Fruit fly (Drosophila melanogaster) whole organism, embryonic: ENCODE data around the gene CG46387.

ENCODE experiments used
- Antp ChIP-seq: fragments of 200-800 bp; sonication (Bioruptor generic); optimal IDR thresholded peaks from 3 replicates; lab custom pipeline; 2016; ENCODE audit warnings: missing biosample characterization, missing genetic modification characterization
- CG12104 ChIP-seq: fragments of 200-800 bp; sonication (Bioruptor generic); optimal IDR thresholded peaks from 3 replicates; lab custom pipeline; 2016; ENCODE audit warnings: missing biosample characterization, missing genetic modification characterization
- CG12155 ChIP-seq: fragments of 200-800 bp; sonication (Bioruptor generic); optimal IDR thresholded peaks from 3 replicates; lab custom pipeline; 2016; ENCODE audit warnings: missing biosample characterization, missing genetic modification characterization
- CG13894 ChIP-seq: fragments of 200-800 bp; sonication (Bioruptor generic); optimal IDR thresholded peaks from 3 replicates; lab custom pipeline; 2018; ENCODE audit warnings: missing biosample characterization, mild to moderate bottlenecking, missing genetic modification characterization, moderate library complexity
- CG15601 ChIP-seq: fragments of 200-800 bp; sonication (Bioruptor generic); optimal IDR thresholded peaks from 3 replicates; lab custom pipeline; 2019; ENCODE audit warnings: missing biosample characterization, mild to moderate bottlenecking, missing genetic modification characterization, moderate library complexity
- CG16779 ChIP-seq: fragments of 200-800 bp; sonication (Bioruptor generic); IDR thresholded peaks from 2 replicates; pipeline ENCODE4 v1.3.6; 2022; ENCODE audit warnings: missing biosample characterization, missing genetic modification characterization
- CG2120 ChIP-seq: fragments of 200-800 bp; sonication (Bioruptor generic); optimal IDR thresholded peaks from 3 replicates; lab custom pipeline; 2016; ENCODE audit warnings: missing biosample characterization, missing genetic modification characterization
- CG3847 ChIP-seq: fragments of 200-800 bp; sonication (Bioruptor generic); IDR thresholded peaks from 2 replicates; pipeline ENCODE4 v1.3.6; 2022; ENCODE audit warnings: missing biosample characterization, missing genetic modification characterization
- CG3995 ChIP-seq: fragments of 200-800 bp; sonication (Bioruptor generic); optimal IDR thresholded peaks from 3 replicates; lab custom pipeline; 2016; ENCODE audit warnings: missing biosample characterization, missing genetic modification characterization
- CG6689 ChIP-seq: fragments of 200-800 bp; sonication (Bioruptor generic); IDR thresholded peaks from 2 replicates; pipeline ENCODE4 v1.3.6; 2022; ENCODE audit warnings: missing biosample characterization, missing genetic modification characterization
- CG7745 ChIP-seq: fragments of 200-800 bp; sonication (Bioruptor generic); optimal IDR thresholded peaks from 2 replicates; lab custom pipeline; 2018; ENCODE audit warnings: missing biosample characterization, mild to moderate bottlenecking, missing genetic modification characterization, moderate library complexity
- CG9437 ChIP-seq: fragments of 200-800 bp; sonication (Bioruptor generic); optimal IDR thresholded peaks from 2 replicates; lab custom pipeline; 2018; ENCODE audit warnings: missing biosample characterization, mild to moderate bottlenecking, missing genetic modification characterization
- CG9727 ChIP-seq: fragments of 200-800 bp; sonication (Bioruptor generic); optimal IDR thresholded peaks from 3 replicates; lab custom pipeline; 2017; ENCODE audit warnings: missing biosample characterization, mild to moderate bottlenecking, missing genetic modification characterization
- Camta ChIP-seq: fragments of 200-800 bp; sonication (Bioruptor generic); optimal IDR thresholded peaks from 2 replicates; lab custom pipeline; 2016; ENCODE audit warnings: missing biosample characterization, missing genetic modification characterization
- E2f2 ChIP-seq: fragments of 200-800 bp; sonication (Bioruptor generic); IDR thresholded peaks from 2 replicates; pipeline ENCODE4 v1.3.6; 2022; ENCODE audit warnings: missing biosample characterization, missing genetic modification characterization
- ERR ChIP-seq: fragments of 200-800 bp; sonication (Bioruptor generic); optimal IDR thresholded peaks from 2 replicates; lab custom pipeline; 2016; ENCODE audit warnings: missing biosample characterization, missing genetic modification characterization
- Ets97D ChIP-seq: fragments of 200-800 bp; sonication (Bioruptor generic); optimal IDR thresholded peaks from 3 replicates; lab custom pipeline; 2016; ENCODE audit warnings: missing biosample characterization, missing genetic modification characterization
- Fer1 ChIP-seq: fragments of 200-800 bp; sonication (Bioruptor generic); optimal IDR thresholded peaks from 2 replicates; lab custom pipeline; 2017; ENCODE audit warnings: missing biosample characterization, mild to moderate bottlenecking, missing genetic modification characterization
- Fer2 ChIP-seq: fragments of 200-800 bp; sonication (Bioruptor generic); optimal IDR thresholded peaks from 2 replicates; lab custom pipeline; 2018; ENCODE audit warnings: missing biosample characterization, mild to moderate bottlenecking, missing genetic modification characterization, moderate library complexity
- Gsc ChIP-seq: fragments of 200-800 bp; sonication (Bioruptor generic); IDR thresholded peaks from 2 replicates; pipeline ENCODE4 v1.3.6; 2022; ENCODE audit warnings: missing biosample characterization, missing genetic modification characterization
- Hey ChIP-seq: fragments of 200-800 bp; sonication (Bioruptor generic); optimal IDR thresholded peaks from 3 replicates; lab custom pipeline; 2018; ENCODE audit warnings: missing biosample characterization, mild to moderate bottlenecking, missing genetic modification characterization
- Max ChIP-seq: fragments of 200-800 bp; sonication (Bioruptor generic); optimal IDR thresholded peaks from 2 replicates; lab custom pipeline; 2016; ENCODE audit warnings: missing biosample characterization, mild to moderate bottlenecking, missing genetic modification characterization
- Meics ChIP-seq: fragments of 200-800 bp; sonication (Bioruptor generic); optimal IDR thresholded peaks from 2 replicates; lab custom pipeline; 2017; ENCODE audit warnings: missing biosample characterization, mild to moderate bottlenecking, missing genetic modification characterization
- Nf-YB ChIP-seq: fragments of 200-800 bp; sonication (Bioruptor generic); optimal IDR thresholded peaks from 3 replicates; lab custom pipeline; 2019; ENCODE audit warnings: missing biosample characterization, mild to moderate bottlenecking, missing genetic modification characterization, moderate library complexity
- Oaz ChIP-seq: fragments of 200-800 bp; sonication (Bioruptor generic); IDR thresholded peaks from 2 replicates; pipeline ENCODE4 v1.3.6; 2022; ENCODE audit warnings: missing biosample characterization, missing genetic modification characterization
- Ptx1 ChIP-seq: fragments of 200-800 bp; sonication (Bioruptor generic); IDR thresholded peaks from 2 replicates; pipeline ENCODE4 v1.3.6; 2022; ENCODE audit warnings: missing biosample characterization, missing genetic modification characterization
- Rfx ChIP-seq: fragments of 200-800 bp; sonication (Bioruptor generic); IDR thresholded peaks from 2 replicates; pipeline ENCODE4 v1.3.6; 2022; ENCODE audit warnings: missing biosample characterization, missing genetic modification characterization
- Rx ChIP-seq: fragments of 200-800 bp; sonication (Bioruptor generic); IDR thresholded peaks from 2 replicates; pipeline ENCODE4 v1.3.6; 2022; ENCODE audit warnings: missing biosample characterization, missing genetic modification characterization
- Six4 ChIP-seq: fragments of 200-800 bp; sonication (Bioruptor generic); optimal IDR thresholded peaks from 2 replicates; lab custom pipeline; 2016; ENCODE audit warnings: missing biosample characterization, missing genetic modification characterization
- ac ChIP-seq: fragments of 200-800 bp; sonication (Bioruptor generic); optimal IDR thresholded peaks from 3 replicates; lab custom pipeline; 2017; ENCODE audit warnings: missing biosample characterization, mild to moderate bottlenecking, missing genetic modification characterization
- amos ChIP-seq: fragments of 200-800 bp; sonication (Bioruptor generic); IDR thresholded peaks from 2 replicates; pipeline ENCODE4 v1.3.6; 2022; ENCODE audit warnings: missing biosample characterization, missing genetic modification characterization; ENCODE audit not compliant: partially characterized antibody
- ara ChIP-seq: fragments of 200-800 bp; sonication (Bioruptor generic); IDR thresholded peaks from 2 replicates; pipeline ENCODE4 v1.3.6; 2022; ENCODE audit warnings: missing biosample characterization, missing genetic modification characterization
- bcd ChIP-seq: fragments of 200-800 bp; sonication (Bioruptor generic); optimal IDR thresholded peaks from 2 replicates; lab custom pipeline; 2017; ENCODE audit warnings: missing biosample characterization, mild to moderate bottlenecking, missing genetic modification characterization
- bsh ChIP-seq, 2 experiments: fragments of 200-800 bp; sonication (Bioruptor generic); optimal IDR thresholded peaks; 2 replicates each; lab custom pipeline; 2017 to 2018; ENCODE audit warnings: mild to moderate bottlenecking in 2 of 2, missing biosample characterization in 2 of 2, missing genetic modification characterization in 2 of 2, moderate library complexity in 1 of 2
- cad ChIP-seq: fragments of >200 bp; optimal IDR thresholded peaks from 2 replicates; lab custom pipeline; 2017; ENCODE audit warnings: missing biosample characterization, missing genetic modification characterization
- chif ChIP-seq, 2 experiments: fragments of 200-800 bp; sonication (Bioruptor generic); optimal IDR thresholded peaks; 3 replicates each; lab custom pipeline; 2016; ENCODE audit warnings: missing biosample characterization in 2 of 2, missing genetic modification characterization in 2 of 2
- disco-r ChIP-seq: fragments of 200-800 bp; sonication (Bioruptor generic); optimal IDR thresholded peaks from 2 replicates; lab custom pipeline; 2016; ENCODE audit warnings: missing biosample characterization, missing genetic modification characterization
- dmrt11E ChIP-seq: fragments of 200-800 bp; sonication (Bioruptor generic); optimal IDR thresholded peaks from 3 replicates; lab custom pipeline; 2018; ENCODE audit warnings: missing biosample characterization, mild to moderate bottlenecking, missing genetic modification characterization, moderate library complexity
- dmrt99B ChIP-seq: fragments of 200-800 bp; sonication (Bioruptor generic); optimal IDR thresholded peaks from 2 replicates; lab custom pipeline; 2018; ENCODE audit warnings: missing biosample characterization, mild to moderate bottlenecking, missing genetic modification characterization, moderate library complexity
- eve ChIP-seq, 2 experiments: fragments of >200 bp; optimal IDR thresholded peaks; 2 replicates each; lab custom pipeline; 2017; ENCODE audit warnings: missing biosample characterization in 2 of 2, missing genetic modification characterization in 2 of 2
- gcm ChIP-seq: fragments of 200-800 bp; sonication (Bioruptor generic); optimal IDR thresholded peaks from 2 replicates; lab custom pipeline; 2019; ENCODE audit warnings: missing biosample characterization, mild to moderate bottlenecking, missing genetic modification characterization, moderate library complexity
- hkb ChIP-seq, 2 experiments: fragments of 200-800 bp in 1 of 2; fragments of >200 bp in 1 of 2; sonication (Bioruptor generic) in 1 of 2; IDR thresholded peaks in 1 of 2; optimal IDR thresholded peaks in 1 of 2; 2 replicates each; pipeline versions ENCODE4 v1.3.6 to Lab custom; 2017 to 2022; ENCODE audit warnings: missing biosample characterization in 1 of 2, missing genetic modification characterization in 1 of 2
- lbe ChIP-seq: fragments of 200-800 bp; sonication (Bioruptor generic); optimal IDR thresholded peaks from 2 replicates; lab custom pipeline; 2016; ENCODE audit warnings: missing biosample characterization, mild to moderate bottlenecking, missing genetic modification characterization
- pnt ChIP-seq: fragments of 200-800 bp; sonication (Bioruptor generic); optimal IDR thresholded peaks from 3 replicates; lab custom pipeline; 2016; ENCODE audit warnings: missing biosample characterization, missing genetic modification characterization
- slbo ChIP-seq: fragments of 200-800 bp; sonication (Bioruptor generic); IDR thresholded peaks from 2 replicates; pipeline ENCODE4 v1.3.6; 2022; ENCODE audit warnings: missing biosample characterization, missing genetic modification characterization
- sqz ChIP-seq: fragments of 200-800 bp; sonication (Bioruptor generic); optimal IDR thresholded peaks from 3 replicates; lab custom pipeline; 2018; ENCODE audit warnings: missing biosample characterization, mild to moderate bottlenecking, missing genetic modification characterization
- stc ChIP-seq: fragments of 200-800 bp; sonication (Bioruptor generic); IDR thresholded peaks from 2 replicates; pipeline ENCODE4 v1.3.6; 2022; ENCODE audit warnings: missing biosample characterization, missing genetic modification characterization
- unpg ChIP-seq: fragments of 200-800 bp; sonication (Bioruptor generic); optimal IDR thresholded peaks from 3 replicates; lab custom pipeline; 2018; ENCODE audit warnings: missing biosample characterization, mild to moderate bottlenecking, missing genetic modification characterization, moderate library complexity
- zfh1 ChIP-seq: fragments of 200-800 bp; sonication (Bioruptor generic); IDR thresholded peaks from 3 replicates; pipeline ENCODE4 v1.3.6; 2022; ENCODE audit warnings: missing biosample characterization, missing genetic modification characterization
- zfh2 ChIP-seq: fragments of 200-800 bp; sonication (Bioruptor generic); optimal IDR thresholded peaks from 2 replicates; lab custom pipeline; 2016; ENCODE audit warnings: missing biosample characterization, missing genetic modification characterization

Gene CG46387

DNA sequence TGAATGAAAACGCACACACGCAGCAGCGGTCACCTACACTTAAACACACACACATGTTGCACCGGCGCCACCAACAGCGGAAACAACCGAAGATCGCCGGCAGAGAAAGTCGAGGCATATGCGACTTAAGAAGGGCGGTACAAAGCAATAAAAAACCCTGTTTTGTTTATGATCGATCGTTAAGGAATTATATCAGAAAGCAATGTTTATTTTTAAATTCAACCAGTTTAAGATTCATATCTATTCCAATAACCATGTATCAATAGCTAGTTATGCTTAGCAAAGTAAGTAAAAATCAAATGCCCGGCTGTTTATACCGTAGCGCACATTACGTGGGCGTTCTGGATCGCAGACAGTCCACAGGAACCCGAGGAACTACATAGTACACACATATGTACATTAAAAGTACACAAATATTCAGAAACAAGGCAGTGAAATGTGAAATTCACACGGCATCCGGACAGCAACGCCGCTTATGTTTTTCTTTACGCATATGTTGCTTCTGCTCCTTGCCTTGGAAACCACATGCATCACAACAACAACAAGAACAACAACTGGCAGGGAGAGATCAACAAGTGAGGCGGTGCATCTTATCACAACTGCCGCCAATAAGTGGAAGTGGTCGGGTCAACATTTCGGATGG, 42.5 kb upstream of the CG46387 start (continued):
- TF ChIP-seq Max (GFP tag; lab: Kevin White, UChicago) (peak; percentile 98), Nf-YB (GFP tag; lab: Kevin White, UChicago) (peak; percentile 85), CG15601 (tag; lab: Kevin White, UChicago) (peak; percentile 96), CG12104 (GFP tag; lab: Kevin White, UChicago) (peak; percentile 95), sqz (GFP tag; lab: Kevin White, UChicago) (peak; percentile 93), CG16779 (GFP tag; lab: Robert Waterston, UW) (peak; percentile 93), bsh (GFP tag; optimal IDR thresholded peaks at IDR 0.05; lab: Kevin White, UChicago) (peak; percentile 78 to 98), lbe (GFP tag; lab: Kevin White, UChicago) (peak; percentile 81), ac (GFP tag; lab: Kevin White, UChicago) (peak; percentile 95), Fer2 (peak; percentile 81), Fer1 (GFP tag; lab: Kevin White, UChicago) (peak; percentile 94), Ets97D (peak; percentile 88), ara (GFP tag; lab: Robert Waterston, UW) (peak; percentile 99), cad (GFP tag; lab: Kevin White, UChicago) (no peak), stc (GFP tag; lab: Robert Waterston, UW) (peak; percentile 97), ERR (peak; percentile 97), CG2120 (GFP tag; lab: Kevin White, UChicago) (peak; percentile 90), Meics (GFP tag; lab: Kevin White, UChicago) (peak; percentile 92), E2f2 (GFP tag; lab: Robert Waterston, UW) (peak; percentile 77), Ptx1 (GFP tag; lab: Robert Waterston, UW) (peak; percentile 97), CG12155 (peak; percentile 90), pnt (GFP tag; lab: Kevin White, UChicago) (peak; percentile 98), hkb (optimal IDR thresholded peaks at IDR 0.05; lab: Kevin White, UChicago) (peak; percentile 81), hkb (GFP tag; IDR thresholded peaks at IDR 0.05; lab: Robert Waterston, UW) (peak; percentile 97), Hey (tag; lab: Kevin White, UChicago) (peak; percentile 74), Rfx (GFP tag; lab: Robert Waterston, UW) (peak; percentile 93), CG9437 (GFP tag; lab: Kevin White, UChicago) (peak; percentile 86), disco-r (GFP tag; lab: Kevin White, UChicago) (peak; percentile 94), bcd (peak; percentile 96), CG13894 (tag; lab: Kevin White, UChicago) (peak; percentile 74), Antp (GFP tag; lab: Kevin White, UChicago) (peak; percentile 98), CG3995 (peak; percentile 69), Oaz (GFP tag; lab: Robert Waterston, UW) (peak; percentile 90), slbo (GFP tag; lab: Robert Waterston, UW) (peak; percentile 94), unpg (peak; percentile 97), Camta (peak; percentile 96), Rx (GFP tag; lab: Robert Waterston, UW) (peak; percentile 96), CG7745 (tag; lab: Kevin White, UChicago) (peak; percentile 78), CG3847 (GFP tag; lab: Robert Waterston, UW) (peak; percentile 93), zfh2 (GFP tag; lab: Kevin White, UChicago) (peak; percentile 89), dmrt11E (peak; percentile 99), CG9727 (peak; percentile 99), gcm (GFP tag; lab: Kevin White, UChicago) (peak; percentile 97), Gsc (GFP tag; lab: Robert Waterston, UW) (peak; percentile 96), CG6689 (GFP tag; lab: Robert Waterston, UW) (peak; percentile 98), amos (GFP tag; lab: Robert Waterston, UW) (no peak), chif (GFP tag; optimal IDR thresholded peaks at IDR 0.05; lab: Kevin White, UChicago) (peak; percentile 97 to 99), eve (GFP tag; optimal IDR thresholded peaks at IDR 0.05; lab: Kevin White, UChicago) (peak; percentile 97 to 98), zfh1 (peak; percentile 99), dmrt99B (tag; lab: Kevin White, UChicago) (peak; percentile 98), Six4 (GFP tag; lab: Kevin White, UChicago) (peak; percentile 97)
